Worm (Caenorhabditis elegans) whole organism, mixed stage, embryonic: Measurements from ENCODE around the gene F16B4.7.

Experiments
- M03D4.4 ChIP-seq: sonication (generic microtip); optimal IDR thresholded peaks from 2 replicates; lab custom pipeline; 2017; ENCODE audit warnings: mild to moderate bottlenecking, missing genetic modification characterization, missing compliant biosample characterization
- bed-3 ChIP-seq: fragments of 200-800 bp; sonication (Bioruptor generic); optimal IDR thresholded peaks from 3 replicates; lab custom pipeline; 2018; ENCODE audit warnings: mild to moderate bottlenecking, missing genetic modification characterization, moderate library complexity, missing compliant biosample characterization
- blmp-1 ChIP-seq: fragments of 150-350 bp; optimal IDR thresholded peaks from 2 replicates; lab custom pipeline; 2014; ENCODE audit warnings: missing biosample characterization, missing genetic modification characterization
- ceh-39 ChIP-seq: fragments of 150-350 bp; optimal IDR thresholded peaks from 2 replicates; lab custom pipeline; 2014; ENCODE audit warnings: missing biosample characterization, missing genetic modification characterization
- ceh-83 ChIP-seq: fragments of 200-800 bp; sonication (Bioruptor generic); optimal IDR thresholded peaks from 2 replicates; lab custom pipeline; 2018; ENCODE audit warnings: mild to moderate bottlenecking, missing genetic modification characterization, missing compliant biosample characterization
- ces-1 ChIP-seq: fragments of 150-350 bp; optimal IDR thresholded peaks from 2 replicates; lab custom pipeline; 2014; ENCODE audit warnings: missing biosample characterization, missing genetic modification reagents, missing genetic modification characterization
- cnd-1 ChIP-seq: fragments of 200-800 bp; sonication (Bioruptor generic); optimal IDR thresholded peaks from 2 replicates; lab custom pipeline; 2018; ENCODE audit warnings: mild to moderate bottlenecking, missing genetic modification characterization, missing compliant biosample characterization
- drap-1 ChIP-seq: fragments of 200-800 bp; sonication (Bioruptor generic); optimal IDR thresholded peaks from 3 replicates; lab custom pipeline; 2018; ENCODE audit warnings: mild to moderate bottlenecking, missing genetic modification characterization, missing compliant biosample characterization
- elt-1 ChIP-seq: sonication (generic microtip); optimal IDR thresholded peaks from 2 replicates; lab custom pipeline; 2017; ENCODE audit warnings: missing genetic modification characterization, mild to moderate bottlenecking, missing compliant biosample characterization, antibody characterized with exemption, moderate library complexity, borderline replicate concordance; ENCODE audit not compliant: insufficient read depth
- elt-3 ChIP-seq: fragments of 150-350 bp; optimal IDR thresholded peaks from 2 replicates; lab custom pipeline; 2014; ENCODE audit warnings: missing biosample characterization, missing genetic modification characterization
- flh-1 ChIP-seq: fragments of 200-800 bp; sonication (Bioruptor generic); optimal IDR thresholded peaks from 2 replicates; lab custom pipeline; 2018; ENCODE audit warnings: mild to moderate bottlenecking, missing genetic modification characterization, moderate library complexity, missing compliant biosample characterization
- ham-2 ChIP-seq: fragments of 200-800 bp; sonication (Bioruptor generic); optimal IDR thresholded peaks from 2 replicates; lab custom pipeline; 2018; ENCODE audit warnings: mild to moderate bottlenecking, missing genetic modification characterization, missing compliant biosample characterization
- hlh-1 ChIP-seq: fragments of 150-350 bp; optimal IDR thresholded peaks from 2 replicates; lab custom pipeline; 2014; ENCODE audit warnings: missing biosample characterization, missing genetic modification reagents, missing genetic modification characterization
- lin-13 ChIP-seq: fragments of 150-350 bp; optimal IDR thresholded peaks from 2 replicates; lab custom pipeline; 2014; ENCODE audit warnings: missing biosample characterization, missing genetic modification characterization
- lsy-2 ChIP-seq: fragments of 150-350 bp; optimal IDR thresholded peaks from 2 replicates; lab custom pipeline; 2014; ENCODE audit warnings: missing biosample characterization, missing genetic modification characterization
- mab-5 ChIP-seq: fragments of 150-350 bp; optimal IDR thresholded peaks from 2 replicates; lab custom pipeline; 2014; ENCODE audit warnings: missing biosample characterization, missing genetic modification characterization
- mep-1 ChIP-seq: fragments of 150-350 bp; optimal IDR thresholded peaks from 2 replicates; lab custom pipeline; 2017; ENCODE audit warnings: missing biosample characterization, missing genetic modification reagents, missing genetic modification characterization, inconsistent platforms
- mls-2 ChIP-seq: sonication (generic microtip); optimal IDR thresholded peaks from 2 replicates; lab custom pipeline; 2016; ENCODE audit warnings: mild to moderate bottlenecking, missing genetic modification characterization, moderate library complexity, missing compliant biosample characterization
- nhr-12 ChIP-seq: fragments of 150-350 bp; optimal IDR thresholded peaks from 2 replicates; lab custom pipeline; 2014; ENCODE audit warnings: missing biosample characterization, missing genetic modification characterization
- nhr-2 ChIP-seq: fragments of 150-350 bp; optimal IDR thresholded peaks from 2 replicates; lab custom pipeline; 2014; ENCODE audit warnings: missing biosample characterization, missing genetic modification characterization
- nhr-237 ChIP-seq: fragments of 150-350 bp; optimal IDR thresholded peaks from 2 replicates; lab custom pipeline; 2014; ENCODE audit warnings: missing biosample characterization, missing genetic modification characterization
- nhr-28 ChIP-seq: fragments of 150-350 bp; optimal IDR thresholded peaks from 2 replicates; lab custom pipeline; 2014; ENCODE audit warnings: missing biosample characterization, missing genetic modification characterization
- nhr-76 ChIP-seq: sonication (generic microtip); optimal IDR thresholded peaks from 2 replicates; lab custom pipeline; 2017; ENCODE audit warnings: missing biosample characterization, missing genetic modification characterization
- pha-4 ChIP-seq: fragments of 150-350 bp; optimal IDR thresholded peaks from 2 replicates; lab custom pipeline; 2018; ENCODE audit warnings: missing biosample characterization, missing genetic modification reagents, missing genetic modification characterization
- sem-2 ChIP-seq: fragments of 200-800 bp; sonication (Bioruptor generic); optimal IDR thresholded peaks from 2 replicates; lab custom pipeline; 2018; ENCODE audit warnings: mild to moderate bottlenecking, missing genetic modification characterization, missing compliant biosample characterization
- snpc-4 ChIP-seq: fragments of 150-350 bp; optimal IDR thresholded peaks from 2 replicates; lab custom pipeline; 2014; ENCODE audit warnings: missing biosample characterization, missing genetic modification characterization
- sptf-1 ChIP-seq: sonication (generic microtip); optimal IDR thresholded peaks from 2 replicates; lab custom pipeline; 2017; ENCODE audit warnings: mild to moderate bottlenecking, missing genetic modification characterization, moderate library complexity, missing compliant biosample characterization
- tbx-8 ChIP-seq: fragments of 200-800 bp; sonication (Bioruptor generic); optimal IDR thresholded peaks from 2 replicates; lab custom pipeline; 2018; ENCODE audit warnings: mild to moderate bottlenecking, missing genetic modification characterization, moderate library complexity, missing compliant biosample characterization
- unc-120 ChIP-seq: sonication (generic microtip); optimal IDR thresholded peaks from 2 replicates; lab custom pipeline; 2017; ENCODE audit warnings: missing genetic modification characterization, missing compliant biosample characterization; ENCODE audit not compliant: poor library complexity, severe bottlenecking
- unc-39 ChIP-seq: fragments of 150-350 bp; optimal IDR thresholded peaks from 2 replicates; lab custom pipeline; 2014; ENCODE audit warnings: missing biosample characterization, missing genetic modification characterization
- unc-62 ChIP-seq: fragments of 150-350 bp; optimal IDR thresholded peaks from 2 replicates; lab custom pipeline; 2014; ENCODE audit warnings: missing biosample characterization, missing genetic modification reagents, missing genetic modification characterization
- zip-8 ChIP-seq: fragments of 150-350 bp; optimal IDR thresholded peaks from 2 replicates; lab custom pipeline; 2014; ENCODE audit warnings: missing biosample characterization, missing genetic modification characterization
- ztf-11 ChIP-seq: fragments of 150-350 bp; optimal IDR thresholded peaks from 2 replicates; lab custom pipeline; 2014; ENCODE audit warnings: missing biosample characterization, missing genetic modification characterization

Gene F16B4.7

ce11 chrV:1624340-1624739 lies 38.8 kb downstream of the F16B4.7 start, which contains the start of gene nhr-110:
nhr-110 (minus strand) TSS chrV:1624440.
- TF ChIP-seq lsy-2 (tag; lab: Kevin White, UChicago) (no peak), blmp-1 (tag; lab: Kevin White, UChicago) (no peak), sptf-1 (tag; lab: Kevin White, UChicago) (no peak), ces-1 (GFP tag; lab: Kevin White, UChicago) (no peak), lin-13 (tag; lab: Kevin White, UChicago) (no peak), bed-3 (GFP tag; lab: Kevin White, UChicago) (no peak), nhr-237 (no peak), elt-1 (tag; lab: Kevin White, UChicago) (no peak), pha-4 (tag; lab: Kevin White, UChicago) (no peak), ztf-11 (no peak), nhr-2 (tag; lab: Kevin White, UChicago) (no peak), tbx-8 (GFP tag; lab: Kevin White, UChicago) (no peak), unc-120 (tag; lab: Kevin White, UChicago) (no peak)
- TF ChIP-seq, all 35 proteins: peak for 0

- no peak for TF ChIP-seq unc-120 (tag; lab: Kevin White, UChicago)
- TF ChIP-seq ceh-83 = no peak
- TF ChIP-seq ham-2 = no peak
- no peak for TF ChIP-seq lin-13 (tag; lab: Kevin White, UChicago)
- no peak for TF ChIP-seq cnd-1 (tag; lab: Kevin White, UChicago)
- TF ChIP-seq elt-1 (tag; lab: Kevin White, UChicago) = no peak
- TF ChIP-seq mep-1 (tag; lab: Kevin White, UChicago) = no peak
- TF ChIP-seq drap-1 (GFP tag; lab: Kevin White, UChicago) = no peak
Observed at ce11 chrV:1626720-1627119, 41.2 kb downstream of the F16B4.7 start, which contains the start of gene nhr-237. nhr-237 (minus strand) TSS chrV:1626820.

- TF ChIP-seq elt-3 (tag; lab: Kevin White, UChicago) (no peak), nhr-76 (tag; lab: Kevin White, UChicago) (no peak), sem-2 (GFP tag; lab: Kevin White, UChicago) (no peak), unc-62 (peak; percentile 12), nhr-2 (tag; lab: Kevin White, UChicago) (no peak), blmp-1 (tag; lab: Kevin White, UChicago) (no peak), hlh-1 (tag; lab: Kevin White, UChicago) (no peak), pha-4 (tag; lab: Kevin White, UChicago) (peak; percentile 61), elt-1 (tag; lab: Kevin White, UChicago) (peak; percentile 15), M03D4.4 (tag; lab: Kevin White, UChicago) (no peak), flh-1 (no peak), snpc-4 (tag; lab: Kevin White, UChicago) (no peak), unc-120 (tag; lab: Kevin White, UChicago) (no peak), zip-8 (tag; lab: Kevin White, UChicago) (no peak), mab-5 (tag; lab: Kevin White, UChicago) (no peak), ham-2 (peak; percentile 72), mls-2 (tag; lab: Kevin White, UChicago) (no peak), drap-1 (GFP tag; lab: Kevin White, UChicago) (no peak), unc-39 (tag; lab: Kevin White, UChicago) (no peak), mep-1 (tag; lab: Kevin White, UChicago) (peak; percentile 69), nhr-12 (tag; lab: Kevin White, UChicago) (no peak), ceh-39 (no peak), lin-13 (tag; lab: Kevin White, UChicago) (no peak), nhr-28 (peak; percentile 94), tbx-8 (GFP tag; lab: Kevin White, UChicago) (no peak), bed-3 (GFP tag; lab: Kevin White, UChicago) (no peak)
Observed at ce11 chrV:1627269-1627668, 41.8 kb downstream of the F16B4.7 start.

ce11 chrV:1629329-1629728 lies 43.8 kb downstream of the F16B4.7 start, which contains the start of gene nhr-238:
nhr-238 (minus strand) TSS chrV:1629432.
- TF ChIP-seq ceh-39 = no peak
- no peak for TF ChIP-seq elt-3 (tag; lab: Kevin White, UChicago)
- TF ChIP-seq nhr-28 = peak; percentile 52
